Worm (Caenorhabditis elegans) whole organism, young adult: ENCODE measurements around the gene C34H4.5.

ENCODE experiments used
- B0261.1 ChIP-seq: sonication (generic microtip); optimal IDR thresholded peaks from 2 replicates; lab custom pipeline; 2016; ENCODE audit warnings: mild to moderate bottlenecking, missing genetic modification characterization, moderate library complexity, missing compliant biosample characterization
- B0336.3 ChIP-seq: fragments of 200-800 bp; sonication (Bioruptor generic); IDR thresholded peaks from 2 replicates; pipeline ENCODE4 v1.3.6; 2022; ENCODE audit warnings: missing genetic modification characterization, missing compliant biosample characterization
- C06A6.2 ChIP-seq: fragments of 200-800 bp; sonication (Bioruptor generic); conservative IDR thresholded peaks from 2 replicates; pipeline ENCODE4 v1.3.6; 2022; ENCODE audit warnings: missing genetic modification characterization, missing compliant biosample characterization
- F33H1.4 ChIP-seq: fragments of 200-800 bp; sonication (Bioruptor generic); IDR thresholded peaks from 2 replicates; pipeline ENCODE4 v1.3.6; 2022; ENCODE audit warnings: missing genetic modification reagents, missing genetic modification characterization, missing compliant biosample characterization
- F57A8.1 ChIP-seq: fragments of 200-800 bp; sonication (Bioruptor generic); optimal IDR thresholded peaks from 2 replicates; lab custom pipeline; 2018; ENCODE audit warnings: mild to moderate bottlenecking, missing genetic modification characterization, moderate library complexity, missing compliant biosample characterization
- Y53G8AR.9 ChIP-seq: fragments of 200-800 bp; sonication (Bioruptor generic); conservative IDR thresholded peaks from 2 replicates; pipeline ENCODE4 v1.3.6; 2022; ENCODE audit warnings: missing genetic modification reagents, missing genetic modification characterization, missing compliant biosample characterization
- Y56A3A.18 ChIP-seq: fragments of 200-800 bp; sonication (Bioruptor generic); IDR thresholded peaks from 2 replicates; pipeline ENCODE4 v1.3.6; 2022; ENCODE audit warnings: missing genetic modification reagents, missing genetic modification characterization, missing compliant biosample characterization
- Y95B8A.8 ChIP-seq: fragments of 200-800 bp; sonication (Bioruptor generic); IDR thresholded peaks from 2 replicates; pipeline ENCODE4 v1.3.6; 2022; ENCODE audit warnings: missing genetic modification reagents, missing genetic modification characterization, missing compliant biosample characterization
- aptf-2 ChIP-seq: fragments of 200-800 bp; sonication (Bioruptor generic); conservative IDR thresholded peaks from 2 replicates; pipeline ENCODE4 v1.3.6; 2022; ENCODE audit warnings: missing genetic modification reagents, missing genetic modification characterization, missing compliant biosample characterization
- aptf-3 ChIP-seq: fragments of 200-800 bp; sonication (Bioruptor generic); IDR thresholded peaks from 2 replicates; pipeline ENCODE4 v1.3.6; 2022; ENCODE audit warnings: missing genetic modification characterization, missing compliant biosample characterization
- atf-7 ChIP-seq: sonication (generic microtip); optimal IDR thresholded peaks from 2 replicates; lab custom pipeline; 2017; ENCODE audit warnings: mild to moderate bottlenecking, missing genetic modification characterization, missing compliant biosample characterization
- attf-6 ChIP-seq: fragments of 200-800 bp; sonication (Bioruptor generic); IDR thresholded peaks from 2 replicates; pipeline ENCODE4 v1.3.6; 2022; ENCODE audit warnings: missing genetic modification reagents, missing genetic modification characterization, missing compliant biosample characterization
- cebp-1 ChIP-seq, 2 experiments: fragments of 200-800 bp in 1 of 2; sonication (Bioruptor generic) in 1 of 2; sonication (generic microtip) in 1 of 2; IDR thresholded peaks in 1 of 2; optimal IDR thresholded peaks in 1 of 2; 2 replicates each; pipeline versions ENCODE4 v1.3.6 to Lab custom; 2017 to 2022; ENCODE audit warnings: missing compliant biosample characterization in 2 of 2, missing genetic modification characterization in 2 of 2, mild to moderate bottlenecking in 1 of 2, missing genetic modification reagents in 1 of 2, moderate library complexity in 1 of 2
- ceh-79 ChIP-seq: sonication (generic microtip); optimal IDR thresholded peaks from 2 replicates; lab custom pipeline; 2017; ENCODE audit warnings: mild to moderate bottlenecking, missing genetic modification characterization, missing compliant biosample characterization
- chd-7 ChIP-seq: sonication (generic microtip); optimal IDR thresholded peaks from 2 replicates; lab custom pipeline; 2016; ENCODE audit warnings: mild to moderate bottlenecking, missing genetic modification characterization, moderate library complexity, missing compliant biosample characterization
- egl-44 ChIP-seq: fragments of 200-800 bp; sonication (Bioruptor generic); IDR thresholded peaks from 2 replicates; pipeline ENCODE4 v1.3.6; 2022; ENCODE audit warnings: missing genetic modification reagents, missing genetic modification characterization, missing compliant biosample characterization
- egrh-3 ChIP-seq: fragments of 200-800 bp; sonication (Bioruptor generic); IDR thresholded peaks from 2 replicates; pipeline ENCODE4 v1.3.6; 2022; ENCODE audit warnings: missing genetic modification reagents, missing genetic modification characterization, missing compliant biosample characterization
- fkh-3 ChIP-seq: sonication (generic microtip); optimal IDR thresholded peaks from 2 replicates; lab custom pipeline; 2016; ENCODE audit warnings: mild to moderate bottlenecking, missing genetic modification characterization, missing compliant biosample characterization
- hsf-1 ChIP-seq: fragments of 200-800 bp; sonication (Bioruptor generic); IDR thresholded peaks from 2 replicates; pipeline ENCODE4 v1.3.6; 2022; ENCODE audit warnings: missing genetic modification reagents, missing genetic modification characterization, missing compliant biosample characterization
- lag-1 ChIP-seq: fragments of 200-800 bp; sonication (Bioruptor generic); IDR thresholded peaks from 2 replicates; pipeline ENCODE4 v1.3.6; 2022; ENCODE audit warnings: missing genetic modification reagents, missing genetic modification characterization, missing compliant biosample characterization
- lin-26 ChIP-seq: fragments of 200-800 bp; sonication (Bioruptor generic); IDR thresholded peaks from 2 replicates; pipeline ENCODE4 v1.3.6; 2022; ENCODE audit warnings: missing genetic modification reagents, missing genetic modification characterization, missing compliant biosample characterization
- madf-10 ChIP-seq: sonication (generic microtip); optimal IDR thresholded peaks from 2 replicates; lab custom pipeline; 2016; ENCODE audit warnings: mild to moderate bottlenecking, missing genetic modification characterization, missing compliant biosample characterization
- mcd-1 ChIP-seq: fragments of 200-800 bp; sonication (Bioruptor generic); IDR thresholded peaks from 2 replicates; pipeline ENCODE4 v1.3.6; 2022; ENCODE audit warnings: missing genetic modification reagents, missing genetic modification characterization, missing compliant biosample characterization
- mel-28 ChIP-seq: sonication (generic microtip); optimal IDR thresholded peaks from 2 replicates; lab custom pipeline; 2016; ENCODE audit warnings: borderline replicate concordance, mild to moderate bottlenecking, missing genetic modification characterization, missing compliant biosample characterization
- nfya-1 ChIP-seq: sonication (generic microtip); optimal IDR thresholded peaks from 2 replicates; lab custom pipeline; 2017; ENCODE audit warnings: antibody characterized with exemption, missing compliant biosample characterization, missing genetic modification characterization, borderline replicate concordance; ENCODE audit not compliant: insufficient read depth
- nhr-80 ChIP-seq: sonication (generic microtip); optimal IDR thresholded peaks from 2 replicates; lab custom pipeline; 2016; ENCODE audit warnings: missing genetic modification characterization, missing compliant biosample characterization
- nhr-90 ChIP-seq: sonication (generic microtip); optimal IDR thresholded peaks from 2 replicates; lab custom pipeline; 2016; ENCODE audit warnings: missing genotype, mild to moderate bottlenecking, missing genetic modification characterization, missing compliant biosample characterization
- rcor-1 ChIP-seq: fragments of 200-800 bp; sonication (Bioruptor generic); IDR thresholded peaks from 2 replicates; pipeline ENCODE4 v1.3.6; 2022; ENCODE audit warnings: missing genetic modification reagents, missing genetic modification characterization, missing compliant biosample characterization
- tbp1 ChIP-seq: fragments of 200-800 bp; sonication (Bioruptor generic); optimal IDR thresholded peaks from 2 replicates; lab custom pipeline; 2018; ENCODE audit warnings: mild to moderate bottlenecking, missing genetic modification characterization, missing compliant biosample characterization
- xnd-1 ChIP-seq: sonication (generic microtip); optimal IDR thresholded peaks from 2 replicates; lab custom pipeline; 2016; ENCODE audit warnings: missing genotype, missing genetic modification reagents, missing genetic modification characterization, missing compliant biosample characterization
- zfh-2 ChIP-seq: fragments of 200-800 bp; sonication (Bioruptor generic); conservative IDR thresholded peaks from 2 replicates; pipeline ENCODE4 v1.3.6; 2022; ENCODE audit warnings: missing genetic modification reagents, missing genetic modification characterization, missing compliant biosample characterization
- ztf-18 ChIP-seq: sonication (generic microtip); optimal IDR thresholded peaks from 2 replicates; lab custom pipeline; 2016; ENCODE audit warnings: missing genotype, mild to moderate bottlenecking, missing genetic modification characterization, missing compliant biosample characterization

C34H4.5 gene

DNA sequence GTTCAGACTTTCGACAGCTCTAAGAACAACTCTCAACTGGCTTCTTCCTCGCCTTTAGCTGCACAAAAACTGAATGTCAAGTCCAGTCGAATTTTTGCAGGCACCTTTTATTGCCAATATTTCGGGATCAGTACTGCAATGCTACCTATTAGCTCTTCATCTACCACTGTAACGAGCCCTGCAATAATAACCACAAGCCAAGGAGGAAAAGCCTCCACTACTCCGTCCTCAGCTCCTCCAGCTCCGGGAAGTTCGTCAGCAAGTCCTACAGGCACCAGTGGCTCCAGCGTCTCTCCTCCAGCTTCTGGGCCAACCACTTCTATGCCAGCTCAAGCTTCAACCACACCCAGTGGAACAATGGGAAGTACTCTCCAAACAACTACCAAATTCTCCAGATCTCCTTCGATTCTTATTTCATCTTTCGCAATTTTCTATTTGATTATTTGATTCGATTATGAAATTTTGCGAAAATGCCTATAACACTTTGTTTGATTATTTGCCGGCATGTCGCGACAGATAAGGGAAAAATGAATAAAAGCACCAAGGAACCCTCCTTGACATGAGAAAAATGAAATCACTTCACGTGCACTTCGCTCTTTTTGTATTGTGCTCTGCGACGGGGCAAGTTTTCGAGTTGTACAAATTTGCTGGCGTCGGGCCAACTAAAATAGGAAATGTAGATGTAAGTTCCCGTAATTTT is 5.1 kb upstream of the C34H4.5 start, which contains the start of gene C34H4.1:
C34H4.1 (plus strand) TSS at position 559 of the 700 bp plus-strand sequence.
- TF ChIP-seq zfh-2 (0 out of 2 replicates have a peak, but pooled peaks have one; percentile 37), cebp-1 (GFP tag; IDR thresholded peaks at IDR 0.05; lab: Robert Waterston, UW) (peak; percentile 60; the same call in 1 of the 2 replicates), cebp-1 (tag; optimal IDR thresholded peaks at IDR 0.05; lab: Kevin White, UChicago) (peak; percentile 75), nhr-80 (tag; lab: Kevin White, UChicago) (peak; percentile 33), Y53G8AR.9 (no peak), C06A6.2 (GFP tag; lab: Robert Waterston, UW) (no peak)

DNA sequence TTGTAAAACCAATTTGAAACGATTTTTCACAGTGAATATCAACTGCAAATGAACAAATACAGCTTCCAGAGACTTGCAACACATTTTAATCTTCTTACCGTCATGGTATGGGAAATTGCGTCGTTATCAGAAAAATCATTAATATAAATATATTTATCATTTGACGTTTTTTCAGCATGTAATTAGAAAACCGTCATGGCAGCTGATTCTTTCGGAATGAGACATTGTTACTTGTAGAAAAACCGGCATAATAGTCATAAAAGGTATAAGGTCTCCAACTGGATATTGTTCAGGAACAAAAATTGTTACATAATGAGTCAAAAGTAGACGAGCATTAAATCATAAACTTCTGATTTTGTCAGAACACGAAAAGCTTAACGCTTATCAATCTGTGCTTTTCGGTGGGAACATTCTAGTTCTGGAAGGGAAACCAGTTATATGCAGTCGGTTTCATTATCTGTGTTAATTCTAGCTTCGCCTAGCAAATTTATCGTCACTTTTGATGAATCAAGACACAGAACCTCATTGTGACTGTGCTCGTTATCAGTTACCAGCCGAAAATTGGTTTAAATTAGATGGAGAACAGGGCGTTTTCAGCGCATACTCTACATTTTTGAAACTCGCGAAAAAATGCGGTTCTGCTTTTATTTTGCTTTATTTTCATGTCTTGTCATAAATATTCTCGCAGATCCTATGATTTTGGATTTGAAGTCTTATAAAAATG is 3.3 kb upstream of the C34H4.5 start, which contains the start of gene C34H4.2:
C34H4.2 (plus strand) TSS at position 558 of the 724 bp plus-strand sequence.
- TF ChIP-seq B0336.3: no peak
- TF ChIP-seq nhr-80 (tag; lab: Kevin White, UChicago): peak; percentile 46

DNA sequence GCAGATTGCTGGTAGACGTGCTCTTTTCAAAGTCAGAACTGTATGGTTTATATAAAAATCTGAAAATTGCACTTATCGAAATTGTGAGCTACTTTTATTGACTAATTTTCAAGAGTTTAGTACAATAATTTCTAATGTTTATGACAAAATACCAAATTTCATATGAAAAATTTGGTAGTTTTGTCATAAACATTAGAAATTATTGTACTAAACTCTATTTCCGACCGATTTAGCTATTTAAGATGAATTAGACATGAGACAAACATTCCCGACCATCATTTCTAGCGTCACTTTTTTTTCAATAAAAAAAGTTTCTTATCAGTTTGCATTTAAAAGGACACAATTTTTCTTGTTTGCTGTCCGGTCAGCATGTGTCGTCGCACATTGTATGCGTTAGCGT is 547 bp upstream of the C34H4.5 start, which contains the start of gene tag-244:
tag-244 (plus strand) TSS at position 301 of the 400 bp plus-strand sequence.
- peak; percentile 37 for TF ChIP-seq nhr-80 (tag; lab: Kevin White, UChicago)
- TF ChIP-seq nfya-1 (tag; lab: Kevin White, UChicago): no peak

DNA sequence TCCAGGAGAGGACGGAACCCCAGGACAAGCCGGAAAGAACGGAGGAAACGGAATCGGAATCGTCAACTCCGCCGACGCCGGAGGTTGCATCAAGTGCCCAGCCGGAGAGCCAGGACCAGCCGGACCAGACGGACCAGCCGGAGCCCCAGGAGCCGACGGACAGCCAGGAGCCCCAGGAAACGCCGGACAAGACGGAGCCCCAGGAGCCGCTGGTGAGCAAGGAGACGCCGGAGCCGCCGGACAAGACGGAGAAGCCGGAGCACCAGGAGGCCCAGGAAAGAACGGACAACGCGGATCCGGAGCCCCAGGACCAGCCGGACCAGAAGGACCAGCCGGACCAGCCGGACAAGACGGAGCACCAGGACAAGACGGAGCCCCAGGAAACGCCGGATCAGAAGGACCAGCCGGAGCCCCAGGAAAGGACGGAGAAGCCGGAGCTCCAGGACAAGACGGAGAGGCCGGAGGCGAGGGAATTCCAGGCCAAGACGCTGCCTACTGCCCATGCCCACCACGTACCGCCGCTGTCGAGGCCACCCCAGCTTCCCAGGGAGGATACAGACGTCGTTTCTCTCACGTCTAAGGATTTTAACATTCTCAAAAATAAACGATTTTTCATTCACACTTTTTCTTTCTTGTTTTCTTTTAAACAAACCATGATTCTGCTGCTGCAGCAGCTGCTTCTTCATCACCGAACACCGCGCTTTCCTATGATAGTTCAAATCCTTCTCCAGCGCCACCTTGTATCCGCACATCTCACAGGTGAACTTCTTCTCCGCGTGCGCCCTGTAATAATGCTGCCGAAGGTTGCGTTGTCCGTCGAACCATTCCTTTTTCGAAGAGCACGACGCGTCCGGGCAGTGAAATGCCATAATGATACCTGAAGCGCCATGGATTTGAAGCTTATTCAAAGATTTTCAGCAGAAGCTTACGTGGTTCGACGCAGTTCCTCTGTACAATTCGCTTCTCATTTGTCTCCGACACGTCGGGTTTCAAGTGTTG is 637 bp downstream of the C34H4.5 start:
- TF ChIP-seq tbp1 (GFP tag; lab: Kevin White, UChicago) (no peak), F57A8.1 (no peak), aptf-2 (GFP tag; lab: Robert Waterston, UW) (no peak), Y56A3A.18 (GFP tag; lab: Robert Waterston, UW) (0 out of 2 replicates have a peak, but pooled peaks have one; percentile 46), hsf-1 (GFP tag; lab: Robert Waterston, UW) (no peak), fkh-3 (tag; lab: Kevin White, UChicago) (no peak), mel-28 (tag; lab: Kevin White, UChicago) (no peak), zfh-2 (peak; percentile 97), F33H1.4 (GFP tag; lab: Robert Waterston, UW) (no peak), lag-1 (GFP tag; lab: Robert Waterston, UW) (no peak), xnd-1 (tag; lab: Kevin White, UChicago) (no peak), ztf-18 (tag; lab: Kevin White, UChicago) (no peak), atf-7 (tag; lab: Kevin White, UChicago) (no peak), egl-44 (no peak), lin-26 (GFP tag; lab: Robert Waterston, UW) (0 out of 2 replicates have a peak, but pooled peaks have one; percentile 36), B0261.1 (tag; lab: Kevin White, UChicago) (no peak), mcd-1 (GFP tag; lab: Robert Waterston, UW) (peak; percentile 43; the same call in 1 of the 2 replicates), Y95B8A.8 (GFP tag; lab: Robert Waterston, UW) (no peak), ceh-79 (tag; lab: Kevin White, UChicago) (no peak), aptf-3 (GFP tag; lab: Robert Waterston, UW) (no peak), nhr-90 (no peak), egrh-3 (GFP tag; lab: Robert Waterston, UW) (peak; percentile 99), attf-6 (no peak), chd-7 (tag; lab: Kevin White, UChicago) (peak; percentile 6), rcor-1 (GFP tag; lab: Robert Waterston, UW) (no peak), madf-10 (tag; lab: Kevin White, UChicago) (no peak)
- TF ChIP-seq, all 124 proteins: peak for 6
